Worm (Caenorhabditis elegans): ENCODE data around the gene fbxa-105.

DNA sequence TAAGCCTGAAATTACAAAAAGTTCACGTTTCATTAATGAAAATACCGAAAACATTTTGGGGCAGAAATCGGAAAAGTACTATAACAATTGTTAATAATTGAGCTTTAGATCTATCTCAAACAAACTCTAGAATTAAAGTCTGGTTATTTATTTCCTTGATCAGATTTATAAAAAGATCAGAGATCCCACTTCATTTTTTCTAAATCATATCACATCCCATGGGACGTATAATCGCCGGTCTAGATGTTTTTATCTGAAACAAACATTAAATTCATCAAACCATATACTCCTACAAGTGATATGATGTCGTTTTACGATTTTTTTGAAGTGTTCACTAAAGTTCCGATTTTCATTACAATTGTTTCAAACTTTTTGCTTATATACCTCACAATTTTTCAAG is 19.9 kb upstream of the fbxa-105 start, which contains the start of gene str-41:
- TF ChIP-seq skn-1 (tag; optimal IDR thresholded peaks at IDR 0.05): no peak
- TF ChIP-seq crh-2 (tag; optimal IDR thresholded peaks at IDR 0.05): no peak
- TF ChIP-seq nhr-77 (tag; optimal IDR thresholded peaks at IDR 0.05): no peak
- TF ChIP-seq aly-2 (tag; optimal IDR thresholded peaks at IDR 0.05): no peak
